Worm (Caenorhabditis elegans): ENCODE results near the gene F20D6.8.

DNA sequence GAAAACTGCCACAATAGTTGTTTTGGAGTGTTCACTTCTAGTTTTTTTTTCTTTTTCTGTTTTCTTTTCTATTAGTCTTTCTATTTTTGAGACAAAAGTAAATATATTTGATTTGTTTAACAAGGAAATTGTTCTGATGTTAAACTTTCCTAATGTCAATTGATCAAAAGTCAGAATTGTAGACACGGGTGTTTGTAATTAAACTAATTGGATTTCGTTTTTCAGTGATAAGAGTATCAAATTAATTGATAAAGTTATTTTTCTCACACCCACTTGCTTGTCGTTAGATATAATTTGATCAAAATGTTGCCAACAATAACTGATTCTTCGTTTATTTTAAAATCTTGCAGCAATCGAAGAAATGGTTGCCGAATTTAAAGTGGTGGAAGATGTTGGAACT lies 4.9 kb downstream of the F20D6.8 start:
- TF ChIP-seq F44E2.7 (GFP tag; IDR thresholded peaks at IDR 0.05), result no peak
- no peak for TF ChIP-seq madf-5 (GFP tag; IDR thresholded peaks at IDR 0.05)
- TF ChIP-seq lin-39 (tag; optimal IDR thresholded peaks at IDR 0.05), result no peak
- TF ChIP-seq egl-43 (GFP tag; IDR thresholded peaks at IDR 0.05), result no peak
- TF ChIP-seq nhr-76 (tag; optimal IDR thresholded peaks at IDR 0.05), result no peak
- TF ChIP-seq skn-1 (tag; optimal IDR thresholded peaks at IDR 0.05), result no peak
- TF ChIP-seq egl-27 (tag; optimal IDR thresholded peaks at IDR 0.05), result no peak
- no peak for TF ChIP-seq aha-1 (tag)
- no peak for TF ChIP-seq unc-130 (GFP tag; optimal IDR thresholded peaks at IDR 0.05)
- TF ChIP-seq ceh-20 (GFP tag; IDR thresholded peaks at IDR 0.05), result no peak
- no peak for TF ChIP-seq dpl-1 (GFP tag; optimal IDR thresholded peaks at IDR 0.05)
- no peak for TF ChIP-seq nhr-48 (tag; optimal IDR thresholded peaks at IDR 0.05)
- no peak for TF ChIP-seq jun-1 (tag; optimal IDR thresholded peaks at IDR 0.05)

Measured in whole organism, L4 larva.